Worm (Caenorhabditis elegans): ENCODE data around the gene lmp-2.

Gene lmp-2

ce11 chrX:1088048-1088447, 37.4 kb upstream of the lmp-2 start, which contains the start of gene rei-2:
TSS of gene rei-2 (minus strand) at chrX:1088148.
- no peak for TF ChIP-seq nhr-12 (tag; optimal IDR thresholded peaks at IDR 0.05)
- no peak for TF ChIP-seq elt-3 (tag; optimal IDR thresholded peaks at IDR 0.05)
- no peak for TF ChIP-seq blmp-1 (tag; optimal IDR thresholded peaks at IDR 0.05)
- TF ChIP-seq lin-32 (GFP tag; optimal IDR thresholded peaks at IDR 0.05): no peak
- TF ChIP-seq hlh-1 (tag; optimal IDR thresholded peaks at IDR 0.05): no peak
- no peak for TF ChIP-seq elt-1 (tag; optimal IDR thresholded peaks at IDR 0.05; ENCODE audit: borderline replicate concordance, insufficient read depth)
- TF ChIP-seq ces-1 (GFP tag; optimal IDR thresholded peaks at IDR 0.05): no peak
- no peak for TF ChIP-seq nhr-76 (tag; optimal IDR thresholded peaks at IDR 0.05)
- no peak for TF ChIP-seq unc-120 (tag; optimal IDR thresholded peaks at IDR 0.05; ENCODE audit: poor library complexity, severe bottlenecking)
- TF ChIP-seq mep-1 (tag; optimal IDR thresholded peaks at IDR 0.05): no peak
- no peak for TF ChIP-seq nhr-237 (tag; optimal IDR thresholded peaks at IDR 0.05)
- no peak for TF ChIP-seq M03D4.4 (tag; optimal IDR thresholded peaks at IDR 0.05)
- TF ChIP-seq ceh-39 (tag; optimal IDR thresholded peaks at IDR 0.05): no peak
- TF ChIP-seq mls-2 (tag; optimal IDR thresholded peaks at IDR 0.05): no peak
- no peak for TF ChIP-seq unc-39 (tag; optimal IDR thresholded peaks at IDR 0.05)
- TF ChIP-seq zip-8 (tag; optimal IDR thresholded peaks at IDR 0.05): no peak

ce11 chrX:1089133-1089532, 36.3 kb upstream of the lmp-2 start:
- TF ChIP-seq nhr-237 (tag; optimal IDR thresholded peaks at IDR 0.05): no peak
- TF ChIP-seq flh-1 (GFP tag; optimal IDR thresholded peaks at IDR 0.05): no peak
- TF ChIP-seq ham-2 (GFP tag; optimal IDR thresholded peaks at IDR 0.05): no peak
- TF ChIP-seq unc-62 (GFP tag; optimal IDR thresholded peaks at IDR 0.05): no peak
- no peak for TF ChIP-seq unc-120 (tag; optimal IDR thresholded peaks at IDR 0.05; ENCODE audit: poor library complexity, severe bottlenecking)
- TF ChIP-seq blmp-1 (tag; optimal IDR thresholded peaks at IDR 0.05): no peak
- no peak for TF ChIP-seq elt-3 (tag; optimal IDR thresholded peaks at IDR 0.05)
- TF ChIP-seq lsy-2 (tag; optimal IDR thresholded peaks at IDR 0.05): no peak
- no peak for TF ChIP-seq nhr-28 (tag; optimal IDR thresholded peaks at IDR 0.05)
- TF ChIP-seq pha-4 (tag; optimal IDR thresholded peaks at IDR 0.05): no peak
- no peak for TF ChIP-seq nhr-76 (tag; optimal IDR thresholded peaks at IDR 0.05)
- TF ChIP-seq mls-2 (tag; optimal IDR thresholded peaks at IDR 0.05): no peak
- TF ChIP-seq mab-5 (tag; optimal IDR thresholded peaks at IDR 0.05): no peak
- TF ChIP-seq lin-13 (tag; optimal IDR thresholded peaks at IDR 0.05): no peak
- no peak for TF ChIP-seq nhr-2 (tag; optimal IDR thresholded peaks at IDR 0.05)
- no peak for TF ChIP-seq bed-3 (GFP tag; optimal IDR thresholded peaks at IDR 0.05)
- no peak for TF ChIP-seq ztf-11 (tag; optimal IDR thresholded peaks at IDR 0.05)

ce11 chrX:1089676-1090075, 35.7 kb upstream of the lmp-2 start:
- no peak for TF ChIP-seq nhr-2 (tag; optimal IDR thresholded peaks at IDR 0.05)
- TF ChIP-seq tbx-8 (GFP tag; optimal IDR thresholded peaks at IDR 0.05): no peak
- no peak for TF ChIP-seq nhr-237 (tag; optimal IDR thresholded peaks at IDR 0.05)
- no peak for TF ChIP-seq cnd-1 (tag; optimal IDR thresholded peaks at IDR 0.05)
- no peak for TF ChIP-seq ham-2 (GFP tag; optimal IDR thresholded peaks at IDR 0.05)
- TF ChIP-seq blmp-1 (tag; optimal IDR thresholded peaks at IDR 0.05): no peak
- TF ChIP-seq unc-39 (tag; optimal IDR thresholded peaks at IDR 0.05): no peak
- TF ChIP-seq ces-1 (GFP tag; optimal IDR thresholded peaks at IDR 0.05): no peak
- TF ChIP-seq nhr-76 (tag; optimal IDR thresholded peaks at IDR 0.05): no peak
- no peak for TF ChIP-seq sptf-1 (tag; optimal IDR thresholded peaks at IDR 0.05)
- no peak for TF ChIP-seq elt-3 (tag; optimal IDR thresholded peaks at IDR 0.05)
- TF ChIP-seq pha-4 (tag; optimal IDR thresholded peaks at IDR 0.05): no peak
- no peak for TF ChIP-seq unc-120 (tag; optimal IDR thresholded peaks at IDR 0.05; ENCODE audit: poor library complexity, severe bottlenecking)
- TF ChIP-seq M03D4.4 (tag; optimal IDR thresholded peaks at IDR 0.05): no peak
- no peak for TF ChIP-seq ceh-83 (GFP tag; optimal IDR thresholded peaks at IDR 0.05)
- no peak for TF ChIP-seq nhr-28 (tag; optimal IDR thresholded peaks at IDR 0.05)
- no peak for TF ChIP-seq nhr-12 (tag; optimal IDR thresholded peaks at IDR 0.05)
- TF ChIP-seq elt-1 (tag; optimal IDR thresholded peaks at IDR 0.05; ENCODE audit: borderline replicate concordance, insufficient read depth): no peak

- TF ChIP-seq pha-4 (tag; optimal IDR thresholded peaks at IDR 0.05) (peak; percentile 93), unc-120 (tag; optimal IDR thresholded peaks at IDR 0.05; ENCODE audit: poor library complexity, severe bottlenecking) (peak; percentile 94), lin-13 (tag; optimal IDR thresholded peaks at IDR 0.05) (peak; percentile 13), unc-62 (GFP tag; optimal IDR thresholded peaks at IDR 0.05) (peak; percentile 99), blmp-1 (tag; optimal IDR thresholded peaks at IDR 0.05) (peak; percentile 54), sptf-1 (tag; optimal IDR thresholded peaks at IDR 0.05) (peak; percentile 78), hlh-1 (tag; optimal IDR thresholded peaks at IDR 0.05) (peak; percentile 90), sem-2 (GFP tag; optimal IDR thresholded peaks at IDR 0.05) (peak; percentile 13), M03D4.4 (tag; optimal IDR thresholded peaks at IDR 0.05) (peak; percentile 53), mls-2 (tag; optimal IDR thresholded peaks at IDR 0.05) (peak; percentile 71), mep-1 (tag; optimal IDR thresholded peaks at IDR 0.05) (peak; percentile 83), ces-1 (GFP tag; optimal IDR thresholded peaks at IDR 0.05) (peak; percentile 78), nhr-28 (tag; optimal IDR thresholded peaks at IDR 0.05) (no peak), ham-2 (GFP tag; optimal IDR thresholded peaks at IDR 0.05) (peak; percentile 70), tbx-8 (GFP tag; optimal IDR thresholded peaks at IDR 0.05) (no peak), drap-1 (GFP tag; optimal IDR thresholded peaks at IDR 0.05) (peak; percentile 69), ceh-83 (GFP tag; optimal IDR thresholded peaks at IDR 0.05) (no peak), cnd-1 (tag; optimal IDR thresholded peaks at IDR 0.05) (peak; percentile 44), nhr-237 (tag; optimal IDR thresholded peaks at IDR 0.05) (peak; percentile 87), flh-1 (GFP tag; optimal IDR thresholded peaks at IDR 0.05) (no peak), bed-3 (GFP tag; optimal IDR thresholded peaks at IDR 0.05) (no peak), lsy-2 (tag; optimal IDR thresholded peaks at IDR 0.05) (peak; percentile 30), ceh-39 (tag; optimal IDR thresholded peaks at IDR 0.05) (peak; percentile 26)
Measured at ce11 chrX:1093154-1093553, 32.3 kb upstream of the lmp-2 start.

Data from whole organism, mixed stage, embryonic.